Worm (Caenorhabditis elegans) whole organism, mixed stage, embryonic: ENCODE results near the gene F44E7.9.

Source experiments
- M03D4.4 ChIP-seq: sonication (generic microtip); optimal IDR thresholded peaks from 2 replicates; lab custom pipeline; 2017; ENCODE audit warnings: mild to moderate bottlenecking, missing genetic modification characterization, missing compliant biosample characterization
- bed-3 ChIP-seq: fragments of 200-800 bp; sonication (Bioruptor generic); optimal IDR thresholded peaks from 3 replicates; lab custom pipeline; 2018; ENCODE audit warnings: mild to moderate bottlenecking, missing genetic modification characterization, moderate library complexity, missing compliant biosample characterization
- ceh-39 ChIP-seq: fragments of 150-350 bp; optimal IDR thresholded peaks from 2 replicates; lab custom pipeline; 2014; ENCODE audit warnings: missing biosample characterization, missing genetic modification characterization
- ceh-43 ChIP-seq: fragments of 200-800 bp; sonication (Bioruptor generic); optimal IDR thresholded peaks from 2 replicates; lab custom pipeline; 2018; ENCODE audit warnings: mild to moderate bottlenecking, missing genetic modification characterization, moderate library complexity, missing compliant biosample characterization
- ceh-83 ChIP-seq: fragments of 200-800 bp; sonication (Bioruptor generic); optimal IDR thresholded peaks from 2 replicates; lab custom pipeline; 2018; ENCODE audit warnings: mild to moderate bottlenecking, missing genetic modification characterization, missing compliant biosample characterization
- ces-1 ChIP-seq: fragments of 150-350 bp; optimal IDR thresholded peaks from 2 replicates; lab custom pipeline; 2014; ENCODE audit warnings: missing biosample characterization, missing genetic modification reagents, missing genetic modification characterization
- cnd-1 ChIP-seq: fragments of 200-800 bp; sonication (Bioruptor generic); optimal IDR thresholded peaks from 2 replicates; lab custom pipeline; 2018; ENCODE audit warnings: mild to moderate bottlenecking, missing genetic modification characterization, missing compliant biosample characterization
- drap-1 ChIP-seq: fragments of 200-800 bp; sonication (Bioruptor generic); optimal IDR thresholded peaks from 3 replicates; lab custom pipeline; 2018; ENCODE audit warnings: mild to moderate bottlenecking, missing genetic modification characterization, missing compliant biosample characterization
- elt-1 ChIP-seq: sonication (generic microtip); optimal IDR thresholded peaks from 2 replicates; lab custom pipeline; 2017; ENCODE audit warnings: missing genetic modification characterization, mild to moderate bottlenecking, missing compliant biosample characterization, antibody characterized with exemption, moderate library complexity, borderline replicate concordance; ENCODE audit not compliant: insufficient read depth
- elt-3 ChIP-seq: fragments of 150-350 bp; optimal IDR thresholded peaks from 2 replicates; lab custom pipeline; 2014; ENCODE audit warnings: missing biosample characterization, missing genetic modification characterization
- ham-2 ChIP-seq: fragments of 200-800 bp; sonication (Bioruptor generic); optimal IDR thresholded peaks from 2 replicates; lab custom pipeline; 2018; ENCODE audit warnings: mild to moderate bottlenecking, missing genetic modification characterization, missing compliant biosample characterization
- hlh-1 ChIP-seq: fragments of 150-350 bp; optimal IDR thresholded peaks from 2 replicates; lab custom pipeline; 2014; ENCODE audit warnings: missing biosample characterization, missing genetic modification reagents, missing genetic modification characterization
- lin-13 ChIP-seq: fragments of 150-350 bp; optimal IDR thresholded peaks from 2 replicates; lab custom pipeline; 2014; ENCODE audit warnings: missing biosample characterization, missing genetic modification characterization
- lin-32 ChIP-seq: fragments of 200-800 bp; sonication (Bioruptor generic); optimal IDR thresholded peaks from 2 replicates; lab custom pipeline; 2018; ENCODE audit warnings: mild to moderate bottlenecking, missing genetic modification characterization, missing compliant biosample characterization
- lsy-2 ChIP-seq: fragments of 150-350 bp; optimal IDR thresholded peaks from 2 replicates; lab custom pipeline; 2014; ENCODE audit warnings: missing biosample characterization, missing genetic modification characterization
- mab-5 ChIP-seq: fragments of 150-350 bp; optimal IDR thresholded peaks from 2 replicates; lab custom pipeline; 2014; ENCODE audit warnings: missing biosample characterization, missing genetic modification characterization
- mep-1 ChIP-seq: fragments of 150-350 bp; optimal IDR thresholded peaks from 2 replicates; lab custom pipeline; 2017; ENCODE audit warnings: missing biosample characterization, missing genetic modification reagents, missing genetic modification characterization, inconsistent platforms
- nhr-2 ChIP-seq: fragments of 150-350 bp; optimal IDR thresholded peaks from 2 replicates; lab custom pipeline; 2014; ENCODE audit warnings: missing biosample characterization, missing genetic modification characterization
- nhr-237 ChIP-seq: fragments of 150-350 bp; optimal IDR thresholded peaks from 2 replicates; lab custom pipeline; 2014; ENCODE audit warnings: missing biosample characterization, missing genetic modification characterization
- nhr-28 ChIP-seq: fragments of 150-350 bp; optimal IDR thresholded peaks from 2 replicates; lab custom pipeline; 2014; ENCODE audit warnings: missing biosample characterization, missing genetic modification characterization
- nhr-76 ChIP-seq: sonication (generic microtip); optimal IDR thresholded peaks from 2 replicates; lab custom pipeline; 2017; ENCODE audit warnings: missing biosample characterization, missing genetic modification characterization
- pha-4 ChIP-seq: fragments of 150-350 bp; optimal IDR thresholded peaks from 2 replicates; lab custom pipeline; 2018; ENCODE audit warnings: missing biosample characterization, missing genetic modification reagents, missing genetic modification characterization
- sem-2 ChIP-seq: fragments of 200-800 bp; sonication (Bioruptor generic); optimal IDR thresholded peaks from 2 replicates; lab custom pipeline; 2018; ENCODE audit warnings: mild to moderate bottlenecking, missing genetic modification characterization, missing compliant biosample characterization
- snpc-4 ChIP-seq: fragments of 150-350 bp; optimal IDR thresholded peaks from 2 replicates; lab custom pipeline; 2014; ENCODE audit warnings: missing biosample characterization, missing genetic modification characterization
- tbx-8 ChIP-seq: fragments of 200-800 bp; sonication (Bioruptor generic); optimal IDR thresholded peaks from 2 replicates; lab custom pipeline; 2018; ENCODE audit warnings: mild to moderate bottlenecking, missing genetic modification characterization, moderate library complexity, missing compliant biosample characterization
- unc-120 ChIP-seq: sonication (generic microtip); optimal IDR thresholded peaks from 2 replicates; lab custom pipeline; 2017; ENCODE audit warnings: missing genetic modification characterization, missing compliant biosample characterization; ENCODE audit not compliant: poor library complexity, severe bottlenecking
- unc-39 ChIP-seq: fragments of 150-350 bp; optimal IDR thresholded peaks from 2 replicates; lab custom pipeline; 2014; ENCODE audit warnings: missing biosample characterization, missing genetic modification characterization
- zip-8 ChIP-seq: fragments of 150-350 bp; optimal IDR thresholded peaks from 2 replicates; lab custom pipeline; 2014; ENCODE audit warnings: missing biosample characterization, missing genetic modification characterization

Gene F44E7.9

ce11 chrV:5780713-5781360 is 10.2 kb upstream of the F44E7.9 start, which contains the start of gene F44E7.5:
Gene F44E7.5, minus strand, starts transcription at chrV:5780922.
- TF ChIP-seq tbx-8 (GFP tag; lab: Kevin White, UChicago) (no peak), nhr-2 (tag; lab: Kevin White, UChicago) (no peak), ces-1 (GFP tag; lab: Kevin White, UChicago) (peak; percentile 2), unc-120 (tag; lab: Kevin White, UChicago) (peak; percentile 8), lsy-2 (tag; lab: Kevin White, UChicago) (peak; percentile 20), pha-4 (tag; lab: Kevin White, UChicago) (no peak), ceh-39 (tag; lab: Kevin White, UChicago) (peak; percentile 37), M03D4.4 (no peak), unc-39 (tag; lab: Kevin White, UChicago) (no peak), zip-8 (tag; lab: Kevin White, UChicago) (peak; percentile 60)

ce11 chrV:5782687-5783086 is 8.3 kb upstream of the F44E7.9 start, which contains the start of gene fbxa-183:
Gene fbxa-183, minus strand, starts transcription at chrV:5782787.
- TF ChIP-seq ceh-43 (GFP tag; lab: Kevin White, UChicago) (no peak), nhr-76 (tag; lab: Kevin White, UChicago) (no peak), zip-8 (tag; lab: Kevin White, UChicago) (no peak), ceh-39 (tag; lab: Kevin White, UChicago) (no peak), ceh-83 (GFP tag; lab: Kevin White, UChicago) (no peak), snpc-4 (tag; lab: Kevin White, UChicago) (no peak), lin-13 (tag; lab: Kevin White, UChicago) (no peak), drap-1 (GFP tag; lab: Kevin White, UChicago) (no peak), ham-2 (no peak), mep-1 (tag; lab: Kevin White, UChicago) (no peak)

- TF ChIP-seq cnd-1 (tag; lab: Kevin White, UChicago): no peak
Observed at ce11 chrV:5785372-5785771, 5.7 kb upstream of the F44E7.9 start, which contains the start of gene F44E7.7. Gene F44E7.7, minus strand, starts transcription at chrV:5785472.

- TF ChIP-seq nhr-28 (tag; lab: Kevin White, UChicago) (no peak), nhr-2 (tag; lab: Kevin White, UChicago) (no peak), nhr-76 (tag; lab: Kevin White, UChicago) (no peak), ceh-39 (tag; lab: Kevin White, UChicago) (no peak), unc-39 (tag; lab: Kevin White, UChicago) (no peak), mab-5 (no peak), elt-3 (tag; lab: Kevin White, UChicago) (no peak), snpc-4 (tag; lab: Kevin White, UChicago) (no peak), drap-1 (GFP tag; lab: Kevin White, UChicago) (no peak)
Observed at ce11 chrV:5788650-5789049, 2.4 kb upstream of the F44E7.9 start.

ce11 chrV:5792031-5792430 is 1.0 kb downstream of the F44E7.9 start, which contains the start of gene ZC250.2:
Gene ZC250.2, plus strand, starts transcription at chrV:5792331.
- TF ChIP-seq sem-2: no peak
- no peak for TF ChIP-seq tbx-8 (GFP tag; lab: Kevin White, UChicago)
- no peak for TF ChIP-seq pha-4 (tag; lab: Kevin White, UChicago)
- no peak for TF ChIP-seq lin-32 (GFP tag; lab: Kevin White, UChicago)
- TF ChIP-seq hlh-1: no peak
- TF ChIP-seq nhr-237 (tag; lab: Kevin White, UChicago): no peak
- TF ChIP-seq nhr-28 (tag; lab: Kevin White, UChicago): no peak
- no peak for TF ChIP-seq unc-120 (tag; lab: Kevin White, UChicago)

- TF ChIP-seq ces-1 (GFP tag; lab: Kevin White, UChicago) (no peak), bed-3 (no peak), lsy-2 (tag; lab: Kevin White, UChicago) (no peak), drap-1 (GFP tag; lab: Kevin White, UChicago) (no peak), elt-1 (tag; lab: Kevin White, UChicago) (peak; percentile 9)
Observed at ce11 chrV:5798132-5798531, 7.1 kb downstream of the F44E7.9 start, which contains the start of gene nstp-3. Gene nstp-3, minus strand, starts transcription at chrV:5798232.
